Fruit fly (Drosophila melanogaster) whole organism, embryonic: ENCODE results near the gene CG10132.

Source experiments
- CG10959 ChIP-seq: fragments of 200-800 bp; sonication (Bioruptor generic); IDR thresholded peaks from 2 replicates; pipeline ENCODE4 v1.3.6; 2022; ENCODE audit warnings: missing biosample characterization, missing genetic modification characterization
- CG11696 ChIP-seq: fragments of 200-800 bp; sonication (Bioruptor generic); IDR thresholded peaks from 2 replicates; pipeline ENCODE4 v1.3.6; 2022; ENCODE audit warnings: missing biosample characterization, missing genetic modification characterization
- CG15479 ChIP-seq: fragments of 200-800 bp; sonication (Bioruptor generic); optimal IDR thresholded peaks from 3 replicates; lab custom pipeline; 2019; ENCODE audit warnings: missing biosample characterization, mild to moderate bottlenecking, missing genetic modification characterization, moderate library complexity
- CG17361 ChIP-seq: fragments of 200-800 bp; sonication (Bioruptor generic); IDR thresholded peaks from 3 replicates; pipeline ENCODE4 v1.3.6; 2022; ENCODE audit warnings: missing biosample characterization, missing genetic modification characterization
- CG1792 ChIP-seq: fragments of 200-800 bp; sonication (Bioruptor generic); optimal IDR thresholded peaks from 2 replicates; lab custom pipeline; 2016; ENCODE audit warnings: missing biosample characterization, missing genetic modification characterization
- CG18599 ChIP-seq: fragments of 200-800 bp; sonication (Bioruptor generic); optimal IDR thresholded peaks from 3 replicates; lab custom pipeline; 2017; ENCODE audit warnings: missing biosample characterization, missing genetic modification characterization, mild to moderate bottlenecking, moderate library complexity, missing genetic modification reagents
- CG2120 ChIP-seq: fragments of 200-800 bp; sonication (Bioruptor generic); optimal IDR thresholded peaks from 3 replicates; lab custom pipeline; 2016; ENCODE audit warnings: missing biosample characterization, missing genetic modification characterization
- CG2678 ChIP-seq: fragments of 200-800 bp; sonication (Bioruptor generic); optimal IDR thresholded peaks from 3 replicates; lab custom pipeline; 2019; ENCODE audit warnings: missing biosample characterization, mild to moderate bottlenecking, missing genetic modification characterization, moderate library complexity
- CG31365 ChIP-seq: fragments of 200-800 bp; sonication (Bioruptor generic); optimal IDR thresholded peaks from 2 replicates; lab custom pipeline; 2018; ENCODE audit warnings: missing biosample characterization, mild to moderate bottlenecking, missing genetic modification characterization
- CG3995 ChIP-seq: fragments of 200-800 bp; sonication (Bioruptor generic); optimal IDR thresholded peaks from 3 replicates; lab custom pipeline; 2016; ENCODE audit warnings: missing biosample characterization, missing genetic modification characterization
- CG4328 ChIP-seq: fragments of 200-800 bp; sonication (Bioruptor generic); optimal IDR thresholded peaks from 3 replicates; lab custom pipeline; 2017; ENCODE audit warnings: missing biosample characterization, missing genetic modification reagents, missing genetic modification characterization
- CG6254 ChIP-seq: fragments of 200-800 bp; sonication (Bioruptor generic); optimal IDR thresholded peaks from 3 replicates; lab custom pipeline; 2017; ENCODE audit warnings: mild to moderate bottlenecking, missing biosample characterization, missing genetic modification reagents, missing genetic modification characterization
- CG6791 ChIP-seq: fragments of 200-800 bp; sonication (Bioruptor generic); IDR thresholded peaks from 3 replicates; pipeline ENCODE4 v1.3.6; 2022; ENCODE audit warnings: missing biosample characterization, missing genetic modification characterization; ENCODE audit not compliant: partially characterized antibody
- CG7357 ChIP-seq: fragments of 200-800 bp; sonication (Bioruptor generic); IDR thresholded peaks from 3 replicates; pipeline ENCODE4 v1.3.6; 2022; ENCODE audit warnings: missing biosample characterization, missing genetic modification characterization
- CG9215 ChIP-seq: fragments of 200-800 bp; sonication (Bioruptor generic); IDR thresholded peaks from 2 replicates; pipeline ENCODE4 v1.3.6; 2022; ENCODE audit warnings: missing biosample characterization, missing genetic modification characterization
- D ChIP-seq, 2 experiments: fragments of 200-800 bp in 1 of 2; fragments of >200 bp in 1 of 2; sonication (Bioruptor generic) in 1 of 2; optimal IDR thresholded peaks; 2 replicates in 1 of 2; 3 replicates in 1 of 2; lab custom pipeline; 2017; ENCODE audit warnings: mild to moderate bottlenecking in 1 of 2, missing biosample characterization in 1 of 2, missing genetic modification characterization in 1 of 2, missing genetic modification reagents in 1 of 2
- HLH4C ChIP-seq: fragments of 200-800 bp; sonication (Bioruptor generic); IDR thresholded peaks from 3 replicates; pipeline ENCODE4 v1.3.6; 2022; ENCODE audit warnings: missing biosample characterization, missing genetic modification characterization; ENCODE audit not compliant: partially characterized antibody
- HmgZ ChIP-seq: fragments of 200-800 bp; sonication (Bioruptor generic); optimal IDR thresholded peaks from 2 replicates; lab custom pipeline; 2018; ENCODE audit warnings: missing biosample characterization, mild to moderate bottlenecking, missing genetic modification characterization
- Lim3 ChIP-seq: fragments of 200-800 bp; sonication (Bioruptor generic); IDR thresholded peaks from 2 replicates; pipeline ENCODE4 v1.3.6; 2022; ENCODE audit warnings: missing biosample characterization, missing genetic modification characterization
- Max ChIP-seq: fragments of 200-800 bp; sonication (Bioruptor generic); optimal IDR thresholded peaks from 2 replicates; lab custom pipeline; 2016; ENCODE audit warnings: missing biosample characterization, mild to moderate bottlenecking, missing genetic modification characterization
- Med ChIP-seq: fragments of 200-800 bp; sonication (Bioruptor generic); peaks from one replicate; lab custom pipeline; 2016; ENCODE audit warnings: missing biosample characterization, missing genetic modification characterization, mild to moderate bottlenecking, inconsistent platforms, moderate library complexity
- PHDP ChIP-seq: fragments of 200-800 bp; sonication (Bioruptor generic); optimal IDR thresholded peaks from 3 replicates; lab custom pipeline; 2018; ENCODE audit warnings: missing biosample characterization, mild to moderate bottlenecking, missing genetic modification characterization, moderate library complexity
- Sry-β ChIP-seq: fragments of 200-800 bp; sonication (Bioruptor generic); optimal IDR thresholded peaks from 2 replicates; lab custom pipeline; 2018; ENCODE audit warnings: missing biosample characterization, mild to moderate bottlenecking, missing genetic modification characterization, moderate library complexity
- abd-A ChIP-seq: fragments of 200-800 bp; sonication (Bioruptor generic); optimal IDR thresholded peaks from 3 replicates; lab custom pipeline; 2019; ENCODE audit warnings: missing biosample characterization, mild to moderate bottlenecking, missing genetic modification characterization, moderate library complexity
- bigmax ChIP-seq: fragments of 200-800 bp; sonication (Bioruptor generic); optimal IDR thresholded peaks from 2 replicates; lab custom pipeline; 2018; ENCODE audit warnings: missing biosample characterization, mild to moderate bottlenecking, missing genetic modification characterization
- bowl ChIP-seq: fragments of 200-800 bp; sonication (Bioruptor generic); IDR thresholded peaks from 2 replicates; pipeline ENCODE4 v1.3.6; 2022; ENCODE audit warnings: missing biosample characterization, missing genetic modification characterization
- corto ChIP-seq: fragments of 200-800 bp; sonication (Bioruptor generic); optimal IDR thresholded peaks from 2 replicates; lab custom pipeline; 2016; ENCODE audit warnings: missing biosample characterization, mild to moderate bottlenecking, missing genetic modification characterization, moderate library complexity
- dmrt11E ChIP-seq: fragments of 200-800 bp; sonication (Bioruptor generic); optimal IDR thresholded peaks from 3 replicates; lab custom pipeline; 2018; ENCODE audit warnings: missing biosample characterization, mild to moderate bottlenecking, missing genetic modification characterization, moderate library complexity
- eve ChIP-seq, 2 experiments: fragments of >200 bp; optimal IDR thresholded peaks; 2 replicates each; lab custom pipeline; 2017; ENCODE audit warnings: missing biosample characterization in 2 of 2, missing genetic modification characterization in 2 of 2
- exex ChIP-seq: fragments of 200-800 bp; sonication (Bioruptor generic); optimal IDR thresholded peaks from 4 replicates; lab custom pipeline; 2018; ENCODE audit warnings: missing biosample characterization, mild to moderate bottlenecking, missing genetic modification characterization, moderate library complexity
- grau ChIP-seq: fragments of 200-800 bp; optimal IDR thresholded peaks from 3 replicates; lab custom pipeline; 2019; ENCODE audit warnings: missing biosample characterization, mild to moderate bottlenecking, missing genetic modification characterization, moderate library complexity
- hbn ChIP-seq: fragments of 200-800 bp; sonication (Bioruptor generic); IDR thresholded peaks from 2 replicates; pipeline ENCODE4 v1.3.6; 2022; ENCODE audit warnings: missing biosample characterization, missing genetic modification characterization; ENCODE audit not compliant: partially characterized antibody
- jing ChIP-seq: fragments of 200-800 bp; sonication (Bioruptor generic); optimal IDR thresholded peaks from 2 replicates; lab custom pipeline; 2018; ENCODE audit warnings: missing biosample characterization, mild to moderate bottlenecking, missing genetic modification characterization
- lbe ChIP-seq: fragments of 200-800 bp; sonication (Bioruptor generic); optimal IDR thresholded peaks from 2 replicates; lab custom pipeline; 2016; ENCODE audit warnings: missing biosample characterization, mild to moderate bottlenecking, missing genetic modification characterization
- luna ChIP-seq: fragments of 200-800 bp; sonication (Bioruptor generic); optimal IDR thresholded peaks from 2 replicates; lab custom pipeline; 2016; ENCODE audit warnings: missing biosample characterization, missing genetic modification characterization
- pfk ChIP-seq: fragments of 200-800 bp; sonication (Bioruptor generic); optimal IDR thresholded peaks from 2 replicates; lab custom pipeline; 2018; ENCODE audit warnings: missing biosample characterization, mild to moderate bottlenecking, missing genetic modification characterization, moderate library complexity
- psq ChIP-seq: fragments of 200-800 bp; sonication (Bioruptor generic); optimal IDR thresholded peaks from 2 replicates; lab custom pipeline; 2017; ENCODE audit warnings: missing biosample characterization, missing genetic modification characterization
- row ChIP-seq: fragments of 200-800 bp; sonication (Bioruptor generic); IDR thresholded peaks from 3 replicates; pipeline ENCODE4 v1.3.6; 2022; ENCODE audit warnings: missing biosample characterization, missing genetic modification characterization
- seq ChIP-seq: fragments of 200-800 bp; sonication (Bioruptor generic); IDR thresholded peaks from 2 replicates; pipeline ENCODE4 v1.3.6; 2022; ENCODE audit warnings: missing biosample characterization, missing genetic modification characterization
- so ChIP-seq: fragments of 200-800 bp; sonication (Bioruptor generic); IDR thresholded peaks from 3 replicates; pipeline ENCODE4 v1.3.6; 2022; ENCODE audit warnings: missing biosample characterization, missing genetic modification characterization
- tin ChIP-seq: fragments of 200-800 bp; sonication (Bioruptor generic); optimal IDR thresholded peaks from 3 replicates; lab custom pipeline; 2016; ENCODE audit warnings: missing biosample characterization, missing genetic modification characterization
- vvl ChIP-seq: fragments of 200-800 bp; sonication (Bioruptor generic); IDR thresholded peaks from 2 replicates; pipeline ENCODE4 v1.3.6; 2022; ENCODE audit warnings: missing biosample characterization, missing genetic modification characterization
- yki ChIP-seq: fragments of >200 bp; optimal IDR thresholded peaks from 3 replicates; lab custom pipeline; 2018
- zen2 ChIP-seq: fragments of 200-800 bp; sonication (Bioruptor generic); IDR thresholded peaks from 3 replicates; pipeline ENCODE4 v1.3.6; 2022; ENCODE audit warnings: missing biosample characterization, missing genetic modification characterization; ENCODE audit not compliant: partially characterized antibody

The CG10132 gene

DNA sequence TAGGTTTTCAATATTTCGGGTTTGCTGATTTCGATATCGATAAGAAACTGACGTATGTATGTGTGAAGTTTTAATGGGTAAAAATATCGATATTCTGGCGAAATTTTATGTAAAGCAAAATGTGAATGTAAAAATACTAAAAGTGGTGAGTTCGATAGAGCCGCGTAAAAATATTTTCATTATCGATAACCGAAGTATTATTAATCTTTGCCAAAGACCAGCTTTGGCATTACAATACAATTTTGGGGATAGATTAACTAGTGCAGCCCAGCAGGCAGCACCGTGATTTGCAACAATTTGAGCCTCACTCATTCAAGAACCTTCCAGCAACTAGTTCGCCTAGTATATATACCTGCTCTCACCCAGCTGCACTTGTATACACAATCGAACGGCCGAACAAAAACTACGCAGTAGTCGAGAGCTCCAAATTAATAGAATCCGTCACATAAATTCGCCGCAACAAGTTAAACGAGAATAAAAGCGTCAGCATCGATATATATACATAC, 23.7 kb downstream of the CG10132 start (continued):
- TF ChIP-seq CG6791: peak; percentile 95
- TF ChIP-seq CG4328 (GFP tag; lab: Kevin White, UChicago): no peak
- TF ChIP-seq CG17361 (GFP tag; lab: Robert Waterston, UW): no peak
- no peak for TF ChIP-seq CG6254 (GFP tag; lab: Kevin White, UChicago)
- TF ChIP-seq seq (GFP tag; lab: Robert Waterston, UW): no peak

DNA sequence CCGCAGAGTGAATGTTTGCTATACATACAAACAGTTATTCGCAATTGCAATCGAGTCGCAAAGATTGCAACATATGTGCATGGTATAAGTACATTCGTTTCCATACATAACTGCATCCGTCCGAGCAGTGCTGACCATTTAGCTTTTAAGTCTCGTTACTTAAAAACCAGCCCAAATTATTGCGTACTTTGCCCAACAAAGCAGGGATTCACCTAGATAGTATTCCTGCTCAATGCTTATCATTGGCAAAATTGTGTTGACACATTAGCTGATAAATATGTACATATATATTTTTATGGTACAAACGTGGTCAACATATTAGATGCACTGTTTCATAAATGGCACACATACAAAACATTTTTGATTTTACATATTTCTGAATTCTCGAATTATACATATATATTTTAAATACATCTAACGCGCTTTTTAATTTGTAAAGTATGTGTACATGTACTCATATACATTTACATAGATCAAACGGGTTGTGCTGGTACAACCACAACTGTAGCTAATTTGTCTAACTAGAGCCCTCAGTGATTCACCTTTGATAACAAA, 24.5 kb downstream of the CG10132 start:
- TF ChIP-seq Lim3 (GFP tag; lab: Robert Waterston, UW) (no peak), tin (no peak), psq (GFP tag; lab: Kevin White, UChicago) (no peak), D (optimal IDR thresholded peaks at IDR 0.05; lab: Kevin White, UChicago) (no peak), D (GFP tag; optimal IDR thresholded peaks at IDR 0.05; lab: Kevin White, UChicago) (no peak), CG10959 (GFP tag; lab: Robert Waterston, UW) (no peak), corto (GFP tag; lab: Kevin White, UChicago) (peak; percentile 3), yki (lab: Kevin White, UChicago) (no peak), so (GFP tag; lab: Robert Waterston, UW) (no peak), abd-A (no peak), row (GFP tag; lab: Robert Waterston, UW) (0 out of 3 replicates have a peak, but pooled peaks have one; percentile 5), bowl (GFP tag; lab: Robert Waterston, UW) (no peak), CG2678 (peak; percentile 5), CG11696 (GFP tag; lab: Robert Waterston, UW) (0 out of 2 replicates have a peak, but pooled peaks have one; percentile 25), HLH4C (no peak), eve (GFP tag; optimal IDR thresholded peaks at IDR 0.05; lab: Kevin White, UChicago) (peak in 1 of 2 experiments; percentile 63), CG3995 (GFP tag; lab: Kevin White, UChicago) (no peak), CG9215 (GFP tag; lab: Robert Waterston, UW) (no peak), CG18599 (GFP tag; lab: Kevin White, UChicago) (no peak), PHDP (tag; lab: Kevin White, UChicago) (peak; percentile 3), CG2120 (GFP tag; lab: Kevin White, UChicago) (peak; percentile 7), CG15479 (GFP tag; lab: Kevin White, UChicago) (peak; percentile 60), Max (no peak), Med (GFP tag; lab: Kevin White, UChicago) (peak; percentile 34), luna (GFP tag; lab: Kevin White, UChicago) (no peak), jing (GFP tag; lab: Kevin White, UChicago) (no peak), Sry-β (GFP tag; lab: Kevin White, UChicago) (peak; percentile 71), CG31365 (tag; lab: Kevin White, UChicago) (no peak), CG1792 (GFP tag; lab: Kevin White, UChicago) (no peak), HmgZ (tag; lab: Kevin White, UChicago) (no peak), dmrt11E (tag; lab: Kevin White, UChicago) (no peak), exex (tag; lab: Kevin White, UChicago) (peak; percentile 41), grau (tag; lab: Kevin White, UChicago) (peak; percentile 11), vvl (GFP tag; lab: Robert Waterston, UW) (no peak), hbn (GFP tag; lab: Robert Waterston, UW) (no peak), pfk (GFP tag; lab: Kevin White, UChicago) (no peak), lbe (GFP tag; lab: Kevin White, UChicago) (peak; percentile 12), CG7357 (no peak), zen2 (GFP tag; lab: Robert Waterston, UW) (no peak), bigmax (GFP tag; lab: Kevin White, UChicago) (no peak)
- TF ChIP-seq, all 482 proteins: peak for 13
